Fruit fly (Drosophila melanogaster) whole organism, embryonic: ENCODE measurements around the gene SecS.

Experiments
- Atf-2 ChIP-seq: fragments of 200-800 bp; sonication (Bioruptor generic); optimal IDR thresholded peaks from 2 replicates; lab custom pipeline; 2016; ENCODE audit warnings: missing biosample characterization, missing genetic modification characterization
- B-H1 ChIP-seq: fragments of 200-800 bp; sonication (Bioruptor generic); IDR thresholded peaks from 3 replicates; pipeline ENCODE4 v1.3.6; 2022; ENCODE audit warnings: missing biosample characterization, missing genetic modification characterization
- BtbVII ChIP-seq: fragments of 200-800 bp; sonication (Bioruptor generic); optimal IDR thresholded peaks from 3 replicates; lab custom pipeline; 2017; ENCODE audit warnings: missing biosample characterization, mild to moderate bottlenecking, missing genetic modification characterization
- CG11093 ChIP-seq: fragments of 200-800 bp; sonication (Bioruptor generic); IDR thresholded peaks from 3 replicates; pipeline ENCODE4 v1.3.6; 2022; ENCODE audit warnings: missing biosample characterization, missing genetic modification characterization
- CG13775 ChIP-seq: fragments of 200-800 bp; sonication (Bioruptor generic); optimal IDR thresholded peaks from 3 replicates; lab custom pipeline; 2017; ENCODE audit warnings: missing biosample characterization, mild to moderate bottlenecking, missing genetic modification characterization
- CG13894 ChIP-seq: fragments of 200-800 bp; sonication (Bioruptor generic); optimal IDR thresholded peaks from 3 replicates; lab custom pipeline; 2018; ENCODE audit warnings: missing biosample characterization, mild to moderate bottlenecking, missing genetic modification characterization, moderate library complexity
- CG17328 ChIP-seq: fragments of 200-800 bp; sonication (Bioruptor generic); IDR thresholded peaks from 2 replicates; pipeline ENCODE4 v1.3.6; 2022; ENCODE audit warnings: missing biosample characterization, missing genetic modification characterization
- CG17829 ChIP-seq: fragments of 200-800 bp; optimal IDR thresholded peaks from 2 replicates; lab custom pipeline; 2019; ENCODE audit warnings: missing biosample characterization, mild to moderate bottlenecking, missing genetic modification characterization, moderate library complexity
- CG18476 ChIP-seq: fragments of 200-800 bp; sonication (Bioruptor generic); optimal IDR thresholded peaks from 2 replicates; lab custom pipeline; 2016; ENCODE audit warnings: missing biosample characterization, mild to moderate bottlenecking, missing genetic modification characterization
- CG18764 ChIP-seq: fragments of 200-800 bp; sonication (Bioruptor generic); optimal IDR thresholded peaks from 3 replicates; lab custom pipeline; 2016; ENCODE audit warnings: missing biosample characterization, missing genetic modification characterization
- CG2120 ChIP-seq: fragments of 200-800 bp; sonication (Bioruptor generic); optimal IDR thresholded peaks from 3 replicates; lab custom pipeline; 2016; ENCODE audit warnings: missing biosample characterization, missing genetic modification characterization
- CG42726 ChIP-seq: fragments of 200-800 bp; sonication (Bioruptor generic); IDR thresholded peaks from 2 replicates; pipeline ENCODE4 v1.3.6; 2022; ENCODE audit warnings: missing biosample characterization, missing genetic modification characterization; ENCODE audit not compliant: partially characterized antibody
- CG4282 ChIP-seq: fragments of 200-800 bp; sonication (Bioruptor generic); optimal IDR thresholded peaks from 2 replicates; lab custom pipeline; 2016; ENCODE audit warnings: missing biosample characterization, missing genetic modification characterization
- CG4820 ChIP-seq: fragments of 200-800 bp; sonication (Bioruptor generic); optimal IDR thresholded peaks from 3 replicates; lab custom pipeline; 2016; ENCODE audit warnings: missing biosample characterization, missing genetic modification characterization
- CG6765 ChIP-seq: fragments of 200-800 bp; sonication (Bioruptor generic); optimal IDR thresholded peaks from 3 replicates; lab custom pipeline; 2017; ENCODE audit warnings: missing biosample characterization, mild to moderate bottlenecking, missing genetic modification characterization
- CG7786 ChIP-seq: fragments of 200-800 bp; sonication (Bioruptor generic); optimal IDR thresholded peaks from 2 replicates; lab custom pipeline; 2016; ENCODE audit warnings: missing biosample characterization, missing genetic modification characterization
- CG8089 ChIP-seq: fragments of 200-800 bp; sonication (Bioruptor generic); optimal IDR thresholded peaks from 3 replicates; lab custom pipeline; 2016; ENCODE audit warnings: missing biosample characterization, missing genetic modification characterization
- CG8281 ChIP-seq: fragments of 200-800 bp; sonication (Bioruptor generic); optimal IDR thresholded peaks from 2 replicates; lab custom pipeline; 2018; ENCODE audit warnings: missing biosample characterization, mild to moderate bottlenecking, missing genetic modification characterization, moderate library complexity
- CG9797 ChIP-seq: fragments of 200-800 bp; sonication (Bioruptor generic); optimal IDR thresholded peaks from 3 replicates; lab custom pipeline; 2018; ENCODE audit warnings: missing biosample characterization, mild to moderate bottlenecking, missing genetic modification characterization
- CG9876 ChIP-seq: fragments of 200-800 bp; sonication (Bioruptor generic); optimal IDR thresholded peaks from 2 replicates; lab custom pipeline; 2016; ENCODE audit warnings: missing biosample characterization, missing genetic modification characterization
- Chrac-16 ChIP-seq: fragments of 200-800 bp; sonication (Bioruptor generic); optimal IDR thresholded peaks from 3 replicates; lab custom pipeline; 2016; ENCODE audit warnings: missing biosample characterization, missing genetic modification characterization
- CkIIα-i1 ChIP-seq: fragments of 200-800 bp; sonication (Bioruptor generic); IDR thresholded peaks from 2 replicates; pipeline ENCODE4 v1.3.6; 2022; ENCODE audit warnings: missing biosample characterization, missing genetic modification characterization
- D19A ChIP-seq: fragments of 200-800 bp; optimal IDR thresholded peaks from 3 replicates; lab custom pipeline; 2019; ENCODE audit warnings: missing biosample characterization, mild to moderate bottlenecking, missing genetic modification characterization, moderate library complexity
- D19B ChIP-seq: fragments of 200-800 bp; sonication (Bioruptor generic); optimal IDR thresholded peaks from 2 replicates; lab custom pipeline; 2017; ENCODE audit warnings: missing biosample characterization, mild to moderate bottlenecking, missing genetic modification characterization
- Drgx ChIP-seq: fragments of 200-800 bp; sonication (Bioruptor generic); IDR thresholded peaks from 2 replicates; pipeline ENCODE4 v1.3.6; 2022; ENCODE audit warnings: missing biosample characterization, missing genetic modification characterization
- H2.0 ChIP-seq: fragments of 200-800 bp; sonication (Bioruptor generic); IDR thresholded peaks from 2 replicates; pipeline ENCODE4 v1.3.6; 2022; ENCODE audit warnings: missing biosample characterization, missing genetic modification characterization
- HLHmδ ChIP-seq: fragments of 200-800 bp; sonication (Bioruptor generic); optimal IDR thresholded peaks from 2 replicates; lab custom pipeline; 2018; ENCODE audit warnings: missing biosample characterization, mild to moderate bottlenecking, missing genetic modification characterization, moderate library complexity
- Jarid2 ChIP-seq: fragments of 200-800 bp; sonication (Bioruptor generic); optimal IDR thresholded peaks from 3 replicates; lab custom pipeline; 2017; ENCODE audit warnings: mild to moderate bottlenecking, missing biosample characterization, missing genetic modification reagents, missing genetic modification characterization
- Rx ChIP-seq: fragments of 200-800 bp; sonication (Bioruptor generic); IDR thresholded peaks from 2 replicates; pipeline ENCODE4 v1.3.6; 2022; ENCODE audit warnings: missing biosample characterization, missing genetic modification characterization
- Six4 ChIP-seq: fragments of 200-800 bp; sonication (Bioruptor generic); optimal IDR thresholded peaks from 2 replicates; lab custom pipeline; 2016; ENCODE audit warnings: missing biosample characterization, missing genetic modification characterization
- TFAM ChIP-seq: fragments of 200-800 bp; sonication (Bioruptor generic); optimal IDR thresholded peaks from 2 replicates; lab custom pipeline; 2017; ENCODE audit warnings: missing biosample characterization, missing genetic modification characterization, inconsistent platforms
- ab ChIP-seq: fragments of 200-800 bp; sonication (Bioruptor generic); optimal IDR thresholded peaks from 2 replicates; lab custom pipeline; 2016; ENCODE audit warnings: missing biosample characterization, missing genetic modification characterization
- aop ChIP-seq: fragments of 200-800 bp; sonication (Bioruptor generic); IDR thresholded peaks from 2 replicates; pipeline ENCODE4 v1.3.6; 2022; ENCODE audit warnings: missing biosample characterization, missing genetic modification characterization
- bigmax ChIP-seq: fragments of 200-800 bp; sonication (Bioruptor generic); optimal IDR thresholded peaks from 2 replicates; lab custom pipeline; 2018; ENCODE audit warnings: missing biosample characterization, mild to moderate bottlenecking, missing genetic modification characterization
- disco-r ChIP-seq: fragments of 200-800 bp; sonication (Bioruptor generic); optimal IDR thresholded peaks from 2 replicates; lab custom pipeline; 2016; ENCODE audit warnings: missing biosample characterization, missing genetic modification characterization
- fd3F ChIP-seq: fragments of 200-800 bp; sonication (Bioruptor generic); optimal IDR thresholded peaks from 2 replicates; lab custom pipeline; 2018; ENCODE audit warnings: missing biosample characterization, mild to moderate bottlenecking, missing genetic modification characterization, moderate library complexity
- fd96Cb ChIP-seq: fragments of 200-800 bp; sonication (Bioruptor generic); optimal IDR thresholded peaks from 2 replicates; lab custom pipeline; 2018; ENCODE audit warnings: missing biosample characterization, mild to moderate bottlenecking, missing genetic modification characterization, moderate library complexity
- ftz-f1 ChIP-seq: fragments of 200-800 bp; sonication (Bioruptor generic); optimal IDR thresholded peaks from 2 replicates; lab custom pipeline; 2016; ENCODE audit warnings: missing biosample characterization, missing genetic modification characterization
- ham ChIP-seq: fragments of 200-800 bp; sonication (Bioruptor generic); IDR thresholded peaks from 2 replicates; pipeline ENCODE4 v1.3.6; 2022; ENCODE audit warnings: missing biosample characterization, missing genetic modification characterization
- jing ChIP-seq: fragments of 200-800 bp; sonication (Bioruptor generic); optimal IDR thresholded peaks from 2 replicates; lab custom pipeline; 2018; ENCODE audit warnings: missing biosample characterization, mild to moderate bottlenecking, missing genetic modification characterization
- knrl ChIP-seq: fragments of 200-800 bp; sonication (Bioruptor generic); IDR thresholded peaks from 3 replicates; pipeline ENCODE4 v1.3.6; 2022; ENCODE audit warnings: missing biosample characterization, missing genetic modification characterization; ENCODE audit not compliant: partially characterized antibody
- mam ChIP-seq: fragments of 200-800 bp; sonication (Bioruptor generic); optimal IDR thresholded peaks from 3 replicates; lab custom pipeline; 2016; ENCODE audit warnings: missing biosample characterization, missing genetic modification characterization
- nerfin-2 ChIP-seq: fragments of 200-800 bp; sonication (Bioruptor generic); IDR thresholded peaks from 2 replicates; pipeline ENCODE4 v1.3.6; 2022; ENCODE audit warnings: missing biosample characterization, missing genetic modification characterization; ENCODE audit not compliant: partially characterized antibody
- nom ChIP-seq: fragments of 200-800 bp; sonication (Bioruptor generic); optimal IDR thresholded peaks from 2 replicates; lab custom pipeline; 2017; ENCODE audit warnings: missing biosample characterization, missing genetic modification characterization, mild to moderate bottlenecking, moderate library complexity, missing genetic modification reagents
- pfk ChIP-seq: fragments of 200-800 bp; sonication (Bioruptor generic); optimal IDR thresholded peaks from 2 replicates; lab custom pipeline; 2018; ENCODE audit warnings: missing biosample characterization, mild to moderate bottlenecking, missing genetic modification characterization, moderate library complexity
- salm ChIP-seq: fragments of 200-800 bp; sonication (Bioruptor generic); optimal IDR thresholded peaks from 2 replicates; lab custom pipeline; 2018; ENCODE audit warnings: missing biosample characterization, mild to moderate bottlenecking, missing genetic modification characterization
- slbo ChIP-seq: fragments of 200-800 bp; sonication (Bioruptor generic); IDR thresholded peaks from 2 replicates; pipeline ENCODE4 v1.3.6; 2022; ENCODE audit warnings: missing biosample characterization, missing genetic modification characterization
- sna ChIP-seq: fragments of 200-800 bp; sonication (Bioruptor generic); IDR thresholded peaks from 2 replicates; pipeline ENCODE4 v1.3.6; 2022; ENCODE audit warnings: missing biosample characterization, missing genetic modification characterization; ENCODE audit not compliant: partially characterized antibody
- twi ChIP-seq: fragments of 200-800 bp; optimal IDR thresholded peaks from 2 replicates; lab custom pipeline; 2019; ENCODE audit warnings: missing biosample characterization, mild to moderate bottlenecking, missing genetic modification characterization, moderate library complexity
- z ChIP-seq: fragments of 200-800 bp; sonication (Bioruptor generic); IDR thresholded peaks from 3 replicates; pipeline ENCODE4 v1.3.6; 2022; ENCODE audit warnings: missing biosample characterization, missing genetic modification characterization

SecS gene

DNA sequence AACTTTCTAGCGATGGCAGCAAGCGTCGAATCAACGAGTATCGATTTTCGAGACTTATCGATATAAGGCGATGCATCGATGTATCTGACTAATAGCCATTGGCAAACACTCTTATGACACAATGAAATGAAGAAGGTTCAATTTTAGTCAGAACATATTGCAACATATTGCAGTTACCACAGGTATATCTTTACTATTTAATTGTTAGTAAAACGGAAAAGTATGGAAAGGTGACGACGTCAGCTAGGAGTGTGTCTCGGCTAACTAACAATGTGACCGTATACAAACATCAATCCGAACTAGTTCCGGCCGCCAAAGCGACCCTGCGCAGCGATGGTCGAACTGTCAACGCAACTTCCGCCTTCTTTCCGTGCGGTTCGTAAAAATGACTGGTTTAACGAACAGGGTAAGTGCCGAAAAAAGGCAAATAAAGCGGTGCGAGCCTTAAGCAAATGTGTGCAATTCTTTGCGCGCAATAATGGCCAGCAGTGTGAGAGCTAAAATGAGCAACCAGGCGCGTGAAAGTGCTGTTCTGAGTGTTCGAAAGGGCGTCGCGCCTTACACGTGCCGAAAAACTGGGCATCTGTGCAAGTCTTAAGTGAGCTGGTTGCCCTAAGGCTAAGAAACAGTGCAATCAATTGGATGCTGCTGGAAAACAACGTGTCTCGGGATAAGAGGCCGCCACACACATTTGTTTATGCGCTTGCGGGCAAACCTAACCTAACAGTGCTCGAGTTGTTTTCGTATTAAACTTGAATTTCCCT, 23.1 kb downstream of the SecS start, which contains the start of the genes Dph4, Spec2 and RpL13A (continued):
- TF ChIP-seq sna (no peak), mam (GFP tag; lab: Kevin White, UChicago) (peak; percentile 84), CG2120 (GFP tag; lab: Kevin White, UChicago) (peak; percentile 71), CG13894 (tag; lab: Kevin White, UChicago) (peak; percentile 82), CG4282 (GFP tag; lab: Kevin White, UChicago) (peak; percentile 86), HLHmδ (GFP tag; lab: Kevin White, UChicago) (peak; percentile 100), H2.0 (GFP tag; lab: Robert Waterston, UW) (no peak), Chrac-16 (GFP tag; lab: Kevin White, UChicago) (peak; percentile 57), knrl (GFP tag; lab: Robert Waterston, UW) (no peak), disco-r (GFP tag; lab: Kevin White, UChicago) (peak; percentile 90), BtbVII (GFP tag; lab: Kevin White, UChicago) (peak; percentile 94), D19B (peak; percentile 86), aop (GFP tag; lab: Robert Waterston, UW) (no peak), CG8089 (GFP tag; lab: Kevin White, UChicago) (peak; percentile 93), nom (GFP tag; lab: Kevin White, UChicago) (peak; percentile 90), B-H1 (GFP tag; lab: Robert Waterston, UW) (no peak), nerfin-2 (GFP tag; lab: Robert Waterston, UW) (no peak), fd96Cb (tag; lab: Kevin White, UChicago) (peak; percentile 69), ham (no peak), CG9797 (GFP tag; lab: Kevin White, UChicago) (peak; percentile 98), CG7786 (GFP tag; lab: Kevin White, UChicago) (peak; percentile 78), CG17328 (no peak), Drgx (no peak), bigmax (GFP tag; lab: Kevin White, UChicago) (peak; percentile 82), slbo (GFP tag; lab: Robert Waterston, UW) (no peak), ab (GFP tag; lab: Kevin White, UChicago) (peak; percentile 16), CkIIα-i1 (GFP tag; lab: Robert Waterston, UW) (no peak), CG17829 (tag; lab: Kevin White, UChicago) (peak; percentile 91), CG4820 (GFP tag; lab: Kevin White, UChicago) (peak; percentile 75), CG6765 (peak; percentile 97), CG18764 (GFP tag; lab: Kevin White, UChicago) (peak; percentile 91), ftz-f1 (GFP tag; lab: Kevin White, UChicago) (peak; percentile 74), CG42726 (no peak), pfk (GFP tag; lab: Kevin White, UChicago) (peak; percentile 84), CG18476 (GFP tag; lab: Kevin White, UChicago) (peak; percentile 74), twi (tag; lab: Kevin White, UChicago) (peak; percentile 82), Rx (GFP tag; lab: Robert Waterston, UW) (no peak), CG8281 (tag; lab: Kevin White, UChicago) (peak; percentile 71), TFAM (GFP tag; lab: Kevin White, UChicago) (peak; percentile 83), D19A (tag; lab: Kevin White, UChicago) (peak; percentile 61), fd3F (GFP tag; lab: Kevin White, UChicago) (peak; percentile 77), jing (GFP tag; lab: Kevin White, UChicago) (peak; percentile 72), CG9876 (GFP tag; lab: Kevin White, UChicago) (peak; percentile 92), z (GFP tag; lab: Robert Waterston, UW) (no peak), Six4 (GFP tag; lab: Kevin White, UChicago) (peak; percentile 86), Jarid2 (GFP tag; lab: Kevin White, UChicago) (peak; percentile 80), Atf-2 (GFP tag; lab: Kevin White, UChicago) (peak; percentile 88), CG13775 (GFP tag; lab: Kevin White, UChicago) (peak; percentile 97), CG11093 (peak; percentile 43; the same call in 1 of the 3 replicates), salm (tag; lab: Kevin White, UChicago) (peak; percentile 82)
